Fruit fly (Drosophila melanogaster): ENCODE data around the gene FER.

Gene FER

dm6 chr3R:9337402-9338254 is 56.7 kb downstream of the FER start:
- TF ChIP-seq CG3281 (GFP tag; optimal IDR thresholded peaks at IDR 0.05) (peak; percentile 29), CG10543 (GFP tag; optimal IDR thresholded peaks at IDR 0.05) (peak; percentile 43), CG9932 (GFP tag; IDR thresholded peaks at IDR 0.05) (no peak), Rfx (GFP tag; IDR thresholded peaks at IDR 0.05) (peak; percentile 25; the same call in 1 of the 2 replicates), NK7.1 (GFP tag; optimal IDR thresholded peaks at IDR 0.05) (no peak), CG34376 (GFP tag; optimal IDR thresholded peaks at IDR 0.05) (peak; percentile 62), row (GFP tag; IDR thresholded peaks at IDR 0.05) (no peak), Med (GFP tag) (peak; percentile 79), HLHmδ (GFP tag; optimal IDR thresholded peaks at IDR 0.05) (peak; percentile 9), CG12236 (GFP tag; optimal IDR thresholded peaks at IDR 0.05) (no peak), CG32532 (GFP tag; IDR thresholded peaks at IDR 0.05) (peak; percentile 36; the same call in 1 of the 2 replicates), wek (GFP tag; optimal IDR thresholded peaks at IDR 0.05) (peak; percentile 25), Pdp1 (GFP tag; optimal IDR thresholded peaks at IDR 0.05) (peak in 1 of 2 experiments; percentile 9), CG12071 (GFP tag; optimal IDR thresholded peaks at IDR 0.05) (peak; percentile 24), CG16779 (GFP tag; IDR thresholded peaks at IDR 0.05) (0 out of 2 replicates have a peak, but pooled peaks have one; percentile 54), sd (tag; optimal IDR thresholded peaks at IDR 0.05) (peak; percentile 58), MBD-R2 (GFP tag; IDR thresholded peaks at IDR 0.05) (no peak), CG7987 (GFP tag; optimal IDR thresholded peaks at IDR 0.05) (peak; percentile 51), nerfin-1 (tag; optimal IDR thresholded peaks at IDR 0.05) (peak; percentile 21), aop (GFP tag; IDR thresholded peaks at IDR 0.05) (no peak), CG17359 (tag; optimal IDR thresholded peaks at IDR 0.05) (no peak), CG12769 (tag; optimal IDR thresholded peaks at IDR 0.05) (peak; percentile 32), mirr (GFP tag; optimal IDR thresholded peaks at IDR 0.05) (peak; percentile 53), chinmo (GFP tag; IDR thresholded peaks at IDR 0.05; ENCODE audit: partially characterized antibody) (0 out of 4 replicates have a peak, but pooled peaks have one; percentile 76), CG14441 (GFP tag; IDR thresholded peaks at IDR 0.05) (peak; percentile 40; the same call in 1 of the 2 replicates), Hr78 (GFP tag; optimal IDR thresholded peaks at IDR 0.05) (peak in 1 of 2 experiments; percentile 21), kay (GFP tag; optimal IDR thresholded peaks at IDR 0.05) (peak; percentile 16), hth (optimal IDR thresholded peaks at IDR 0.05) (no peak), Fer1 (GFP tag; optimal IDR thresholded peaks at IDR 0.05) (peak; percentile 7), bbx (GFP tag; IDR thresholded peaks at IDR 0.05; ENCODE audit: partially characterized antibody) (0 out of 2 replicates have a peak, but pooled peaks have one; percentile 20), HLH4C (GFP tag; IDR thresholded peaks at IDR 0.05; ENCODE audit: partially characterized antibody) (no peak), sug (tag; optimal IDR thresholded peaks at IDR 0.05) (peak; percentile 59), CG18619 (GFP tag; optimal IDR thresholded peaks at IDR 0.05) (no peak), E2f2 (GFP tag; IDR thresholded peaks at IDR 0.05) (0 out of 2 replicates have a peak, but pooled peaks have one; percentile 8), so (GFP tag; IDR thresholded peaks at IDR 0.05) (0 out of 3 replicates have a peak, but pooled peaks have one; percentile 43), CG13894 (tag; optimal IDR thresholded peaks at IDR 0.05) (peak; percentile 56), al (GFP tag; IDR thresholded peaks at IDR 0.05) (no peak), lov (optimal IDR thresholded peaks at IDR 0.05) (no peak), lov (GFP tag; IDR thresholded peaks at IDR 0.05) (no peak), eve (GFP tag; optimal IDR thresholded peaks at IDR 0.05) (peak in 1 of 2 experiments; percentile 68), CG11723 (GFP tag; optimal IDR thresholded peaks at IDR 0.05) (no peak), B-H2 (GFP tag; optimal IDR thresholded peaks at IDR 0.05) (peak; percentile 10), pfk (GFP tag; optimal IDR thresholded peaks at IDR 0.05) (peak; percentile 9), cg (GFP tag; optimal IDR thresholded peaks at IDR 0.05) (peak; percentile 42), CG8290 (GFP tag; optimal IDR thresholded peaks at IDR 0.05) (no peak), CG8290 (tag; optimal IDR thresholded peaks at IDR 0.05) (peak in 1 of 2 experiments; percentile 57), Ada2b (GFP tag; IDR thresholded peaks at IDR 0.05) (no peak), Camta (GFP tag; optimal IDR thresholded peaks at IDR 0.05) (no peak)

Measured in whole organism, embryonic.